Fruit fly (Drosophila melanogaster): ENCODE data around the gene Acp76A.

Acp76A gene

DNA sequence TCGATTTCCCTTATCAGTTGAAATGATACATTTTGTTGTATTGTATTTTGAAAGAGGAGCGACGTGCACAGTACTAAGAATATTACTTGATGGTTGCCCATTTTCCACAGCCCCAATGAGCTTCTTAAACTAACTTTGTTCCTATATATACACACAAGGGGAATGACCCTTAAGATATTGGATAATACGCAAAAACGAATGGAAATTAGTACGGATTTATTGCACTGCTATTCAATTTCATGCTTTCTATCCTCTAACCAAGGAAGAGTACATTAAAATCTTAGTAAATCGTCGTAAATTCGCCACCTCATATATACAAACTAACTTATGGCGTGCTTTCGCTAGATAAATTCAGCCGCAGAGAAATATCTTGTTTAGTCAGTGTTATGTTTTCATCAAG lies at the start of gene Acp76A:
Gene Acp76A (minus strand): TSS at position 101 of the 400 bp plus-strand sequence.
- TF ChIP-seq CG13204 (GFP tag; optimal IDR thresholded peaks at IDR 0.05), result no peak
- TF ChIP-seq CG12605 (GFP tag; IDR thresholded peaks at IDR 0.05), result no peak
- TF ChIP-seq EcR (GFP tag; optimal IDR thresholded peaks at IDR 0.05), result no peak
- no peak for TF ChIP-seq CG8159 (tag; optimal IDR thresholded peaks at IDR 0.05)
- TF ChIP-seq D1 (tag; optimal IDR thresholded peaks at IDR 0.05), result no peak
- TF ChIP-seq CG14655 (GFP tag; optimal IDR thresholded peaks at IDR 0.05), result no peak
- TF ChIP-seq CG34367 (tag; optimal IDR thresholded peaks at IDR 0.05), result no peak
- TF ChIP-seq CG8301 (tag; optimal IDR thresholded peaks at IDR 0.05), result no peak
- no peak for TF ChIP-seq CG10348 (GFP tag; IDR thresholded peaks at IDR 0.05)
- no peak for TF ChIP-seq Snoo (tag; optimal IDR thresholded peaks at IDR 0.05)
- no peak for TF ChIP-seq CG4496 (GFP tag; IDR thresholded peaks at IDR 0.05)
- no peak for TF ChIP-seq CG15710 (tag; optimal IDR thresholded peaks at IDR 0.05)
- no peak for TF ChIP-seq rn (GFP tag; IDR thresholded peaks at IDR 0.05)
- TF ChIP-seq Pif1B (GFP tag; optimal IDR thresholded peaks at IDR 0.05), result no peak
- TF ChIP-seq Pif1A (GFP tag; optimal IDR thresholded peaks at IDR 0.05), result no peak
- TF ChIP-seq fd96Ca (GFP tag; IDR thresholded peaks at IDR 0.05), result no peak

- TF ChIP-seq CG15710 (tag; optimal IDR thresholded peaks at IDR 0.05) (no peak), D1 (tag; optimal IDR thresholded peaks at IDR 0.05) (peak; percentile 88), CG8159 (tag; optimal IDR thresholded peaks at IDR 0.05) (no peak), CG10348 (GFP tag; IDR thresholded peaks at IDR 0.05) (no peak), CG32121 (GFP tag; IDR thresholded peaks at IDR 0.05) (no peak), Snoo (tag; optimal IDR thresholded peaks at IDR 0.05) (no peak), CG13204 (GFP tag; optimal IDR thresholded peaks at IDR 0.05) (no peak), CG8301 (tag; optimal IDR thresholded peaks at IDR 0.05) (no peak)
These were observed 48.4 kb upstream of the Acp76A start, which contains the start of gene Gem2 for dm6 chr3L:19100188-19100587. TSS of gene Gem2 (minus strand) at chr3L:19100363.

DNA sequence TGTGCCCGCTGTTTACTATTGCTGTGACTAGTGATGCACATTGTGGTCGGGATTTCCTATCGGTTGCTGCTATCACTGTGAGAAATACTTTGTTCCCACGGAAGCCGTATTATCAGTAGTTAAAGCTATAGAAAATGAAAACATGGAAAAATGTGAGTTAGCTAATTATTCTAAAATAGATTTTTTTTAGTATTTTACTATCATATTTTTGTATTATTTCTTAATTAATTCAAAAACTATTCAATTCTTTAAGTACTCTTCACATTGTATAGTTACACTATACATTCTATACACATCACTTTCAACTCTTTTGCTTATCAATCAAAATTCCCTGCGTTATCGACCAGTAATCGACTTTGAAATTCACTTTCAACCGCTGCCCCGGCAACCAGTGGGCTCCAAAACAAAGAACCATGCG lies 45.8 kb upstream of the Acp76A start, which contains the start of the genes Naxd and CG14079:
Gene Naxd (minus strand): TSS at position 45 of the 418 bp plus-strand sequence.
Gene CG14079 (plus strand): TSS at position 335 of the 418 bp plus-strand sequence.
- TF ChIP-seq Snoo (tag; optimal IDR thresholded peaks at IDR 0.05) (peak; percentile 61), Pif1B (GFP tag; optimal IDR thresholded peaks at IDR 0.05) (peak; percentile 70), Pif1A (GFP tag; optimal IDR thresholded peaks at IDR 0.05) (no peak), CG8301 (tag; optimal IDR thresholded peaks at IDR 0.05) (peak; percentile 73), EcR (GFP tag; optimal IDR thresholded peaks at IDR 0.05) (no peak), CG4496 (GFP tag; IDR thresholded peaks at IDR 0.05) (peak; percentile 86), CG12605 (GFP tag; IDR thresholded peaks at IDR 0.05) (peak; percentile 64), CG8159 (tag; optimal IDR thresholded peaks at IDR 0.05) (peak; percentile 71), CG34367 (tag; optimal IDR thresholded peaks at IDR 0.05) (peak; percentile 64), Ets98B (GFP tag; IDR thresholded peaks at IDR 0.05) (peak; percentile 75), fd96Ca (GFP tag; IDR thresholded peaks at IDR 0.05) (no peak; the same call in 2 of the 3 replicates), CG10348 (GFP tag; IDR thresholded peaks at IDR 0.05) (peak; percentile 42; the same call in 1 of the 2 replicates), rn (GFP tag; IDR thresholded peaks at IDR 0.05) (peak; percentile 54), CG9948 (tag; optimal IDR thresholded peaks at IDR 0.05) (peak; percentile 69), CG15710 (tag; optimal IDR thresholded peaks at IDR 0.05) (peak; percentile 83), D1 (tag; optimal IDR thresholded peaks at IDR 0.05) (no peak), gl (tag; optimal IDR thresholded peaks at IDR 0.05) (peak; percentile 18), CG32121 (GFP tag; IDR thresholded peaks at IDR 0.05) (peak; percentile 77), CG14655 (GFP tag; optimal IDR thresholded peaks at IDR 0.05) (peak; percentile 83), CG13204 (GFP tag; optimal IDR thresholded peaks at IDR 0.05) (no peak), CG17806 (tag; optimal IDR thresholded peaks at IDR 0.05) (peak; percentile 85)

DNA sequence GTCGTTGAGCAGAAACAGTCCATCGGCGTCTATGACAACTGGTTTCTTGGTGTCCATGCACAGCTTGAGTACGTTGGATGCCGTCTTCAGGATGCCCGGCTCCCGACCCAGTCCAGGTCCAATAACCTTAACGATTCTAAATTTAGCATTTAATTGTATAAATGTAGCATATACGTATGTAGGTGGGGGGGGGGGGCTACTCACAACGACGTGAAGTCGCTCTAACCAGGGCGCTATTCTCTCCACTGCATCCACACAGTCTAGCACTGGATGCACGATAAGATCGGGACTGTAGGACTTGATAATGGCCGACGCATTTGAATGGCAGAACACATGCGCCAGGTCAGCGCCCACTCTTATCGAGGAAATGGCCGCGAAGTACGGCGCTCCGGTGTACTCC lies 45.3 kb upstream of the Acp76A start:
- TF ChIP-seq rn (GFP tag; IDR thresholded peaks at IDR 0.05) (no peak), EcR (GFP tag; optimal IDR thresholded peaks at IDR 0.05) (peak; percentile 41)

DNA sequence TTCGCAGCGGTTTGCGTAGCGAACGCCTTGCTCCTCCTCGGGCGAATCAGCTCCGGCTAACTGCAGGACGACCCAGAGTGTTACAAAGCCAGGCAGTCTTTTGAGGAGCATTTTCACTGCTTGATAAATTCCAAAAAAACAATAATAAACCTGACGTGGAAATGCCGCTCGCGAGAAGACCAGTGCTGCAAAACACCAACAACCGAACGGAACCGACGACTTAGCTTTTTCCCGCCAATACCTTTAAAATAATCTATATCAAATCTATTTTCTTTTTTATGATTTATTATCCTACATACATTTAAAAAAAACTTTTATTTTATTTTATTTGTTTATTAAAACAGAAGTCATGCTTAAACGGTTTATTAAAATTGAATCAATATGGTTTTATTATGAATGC lies 44.2 kb upstream of the Acp76A start, which contains the start of gene CNPYb:
Gene CNPYb (minus strand): TSS at position 186 of the 400 bp plus-strand sequence.
- TF ChIP-seq D1 (tag; optimal IDR thresholded peaks at IDR 0.05), result peak; percentile 6
- TF ChIP-seq CG10348 (GFP tag; IDR thresholded peaks at IDR 0.05), result no peak
- TF ChIP-seq Pif1B (GFP tag; optimal IDR thresholded peaks at IDR 0.05), result peak; percentile 1

- no peak for TF ChIP-seq gl (tag; optimal IDR thresholded peaks at IDR 0.05)
- peak; percentile 100 for TF ChIP-seq EcR (GFP tag; optimal IDR thresholded peaks at IDR 0.05)
- TF ChIP-seq CG8301 (tag; optimal IDR thresholded peaks at IDR 0.05), result no peak
- TF ChIP-seq CG17806 (tag; optimal IDR thresholded peaks at IDR 0.05), result peak; percentile 17
- peak; percentile 51 for TF ChIP-seq D1 (tag; optimal IDR thresholded peaks at IDR 0.05)
These were observed 40.6 kb upstream of the Acp76A start, which contains the start of gene MESR6 for dm6 chr3L:19092125-19093058. TSS of gene MESR6 (plus strand) at chr3L:19092670.

Measured in whole organism, pupa.